Fruit fly (Drosophila melanogaster) Kc167 (cell line): ENCODE measurements around the gene sgg.

ENCODE experiments used
- Myc ChIP-seq: fragments of >200 bp; optimal IDR thresholded peaks from 2 replicates; lab custom pipeline; 2017; ENCODE audit warnings: missing external identifiers
- h ChIP-seq: fragments of >200 bp; optimal IDR thresholded peaks from 3 replicates; lab custom pipeline; 2018; ENCODE audit warnings: missing external identifiers
- psq ChIP-seq: fragments of >200 bp; optimal IDR thresholded peaks from 2 replicates; lab custom pipeline; 2017; ENCODE audit warnings: missing external identifiers

DNA sequence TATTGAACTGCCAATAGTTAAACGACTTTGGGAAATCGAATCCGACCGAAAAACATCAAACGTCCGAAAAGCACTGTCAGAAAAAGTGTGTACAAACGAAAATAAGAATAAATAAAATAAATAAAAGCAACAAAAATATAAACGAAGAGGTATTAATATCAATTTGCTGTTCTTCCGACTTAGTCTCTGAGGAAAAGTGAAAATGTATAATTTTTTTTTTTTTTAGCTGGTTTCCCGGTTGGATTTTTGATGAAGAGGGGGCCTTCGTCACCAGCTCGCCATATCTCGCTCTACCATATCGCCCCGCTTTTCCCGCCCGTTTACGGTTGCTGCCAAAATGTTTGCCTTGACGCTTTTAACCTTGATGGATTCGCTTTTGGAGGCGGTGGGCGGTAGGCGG is 4.9 kb downstream of the sgg start:
- TF ChIP-seq h (lab: Kevin White, UChicago), result no peak
- no peak for TF ChIP-seq Myc (lab: Kevin White, UChicago)
- TF ChIP-seq psq (lab: Kevin White, UChicago), result no peak
